Fruit fly (Drosophila melanogaster): ENCODE data around the gene LanA.

DNA sequence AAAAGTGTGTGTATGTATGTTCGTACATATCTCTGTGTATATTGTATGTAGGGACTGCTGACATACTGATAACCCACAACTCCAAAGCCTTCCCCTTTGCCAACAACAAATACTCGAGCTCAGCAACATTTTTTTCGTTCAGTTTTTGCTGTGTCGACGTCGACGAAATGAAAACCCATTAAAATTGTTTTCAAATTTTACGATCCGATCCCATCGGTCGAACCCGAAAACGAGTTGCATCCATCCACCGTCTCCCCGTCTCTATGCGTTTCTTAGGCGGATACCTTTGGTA, 1.1 kb downstream of the LanA start:
- TF ChIP-seq Sin3A (optimal IDR thresholded peaks at IDR 0.05) (no peak), Myc (optimal IDR thresholded peaks at IDR 0.05) (no peak), insv (optimal IDR thresholded peaks at IDR 0.05) (no peak), h (optimal IDR thresholded peaks at IDR 0.05) (no peak)
